Worm (Caenorhabditis elegans) whole organism, midembryonic: Measurements from ENCODE around the gene daf-41.

Experiments used
- T22C8.4 ChIP-seq: fragments of 200-800 bp; sonication (Bioruptor generic); IDR thresholded peaks from 2 replicates; pipeline ENCODE4 v1.3.6; 2022; ENCODE audit warnings: missing genetic modification characterization, missing compliant biosample characterization
- cog-1 ChIP-seq: sonication (generic microtip); optimal IDR thresholded peaks from 2 replicates; lab custom pipeline; 2016; ENCODE audit warnings: missing genetic modification characterization, missing compliant biosample characterization
- flt-1 ChIP-seq: fragments of 200-800 bp; sonication (Bioruptor generic); IDR thresholded peaks from 2 replicates; pipeline ENCODE4 v1.3.6; 2022; ENCODE audit warnings: missing genetic modification characterization, missing compliant biosample characterization
- klf-2 ChIP-seq: fragments of 200-800 bp; sonication (Bioruptor generic); conservative IDR thresholded peaks from 2 replicates; pipeline ENCODE4 v1.3.6; 2022; ENCODE audit warnings: missing genetic modification reagents, missing genetic modification characterization, missing compliant biosample characterization
- med-1 ChIP-seq: sonication (generic microtip); optimal IDR thresholded peaks from 2 replicates; lab custom pipeline; 2017; ENCODE audit warnings: missing genetic modification characterization, mild to moderate bottlenecking, missing compliant biosample characterization, antibody characterized with exemption, missing genetic modification reagents; ENCODE audit not compliant: insufficient read depth
- ref-1 ChIP-seq: fragments of 200-800 bp; sonication (Bioruptor generic); conservative IDR thresholded peaks from 2 replicates; pipeline ENCODE4 v1.3.6; 2022; ENCODE audit warnings: missing genetic modification reagents, missing genetic modification characterization, missing compliant biosample characterization
- tab-1 ChIP-seq: fragments of 200-800 bp; sonication (Bioruptor generic); IDR thresholded peaks from 2 replicates; pipeline ENCODE4 v1.3.6; 2022; ENCODE audit warnings: missing genetic modification characterization, missing compliant biosample characterization
- ztf-23 ChIP-seq: fragments of 200-800 bp; sonication (Bioruptor generic); IDR thresholded peaks from 2 replicates; pipeline ENCODE4 v1.3.6; 2022; ENCODE audit warnings: missing genetic modification reagents, missing genetic modification characterization, missing compliant biosample characterization
- ztf-29 ChIP-seq: fragments of 200-800 bp; sonication (Bioruptor generic); IDR thresholded peaks from 2 replicates; pipeline ENCODE4 v1.3.6; 2022; ENCODE audit warnings: missing genetic modification reagents, missing genetic modification characterization, missing compliant biosample characterization

DNA sequence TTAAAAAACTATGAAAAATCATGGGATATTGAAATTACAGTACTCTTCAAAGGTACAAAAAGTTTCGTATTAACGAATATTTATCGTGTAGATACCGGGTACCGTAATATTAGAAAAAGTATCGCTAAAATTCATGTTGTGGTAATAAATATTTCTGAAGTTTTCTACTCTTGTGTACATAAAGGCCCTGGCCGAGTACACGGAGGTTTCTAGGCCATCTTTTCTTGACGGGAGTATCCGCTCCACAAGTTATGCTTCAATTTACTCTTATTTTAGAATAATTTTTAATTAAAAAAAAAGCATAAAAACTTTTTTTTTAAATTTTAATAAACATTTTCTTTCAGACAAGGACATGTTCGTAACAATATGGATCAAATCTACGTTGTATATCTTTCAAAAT is 41.4 kb downstream of the daf-41 start:
- no peak for TF ChIP-seq klf-2 (GFP tag; lab: Robert Waterston, UW)
- TF ChIP-seq flt-1 (GFP tag; lab: Robert Waterston, UW): no peak
- no peak for TF ChIP-seq cog-1
- TF ChIP-seq ref-1 (GFP tag; lab: Robert Waterston, UW): no peak
- no peak for TF ChIP-seq med-1 (GFP tag; lab: Kevin White, UChicago)
- TF ChIP-seq ztf-23: no peak
- TF ChIP-seq T22C8.4: no peak
- no peak for TF ChIP-seq tab-1 (GFP tag; lab: Robert Waterston, UW)
- TF ChIP-seq ztf-29 (GFP tag; lab: Robert Waterston, UW): no peak
